Fruit fly (Drosophila melanogaster) whole organism, embryonic: ENCODE results near the gene aqz.

Experiments used
- Ada2b ChIP-seq: fragments of 200-800 bp; sonication (Bioruptor generic); IDR thresholded peaks from 2 replicates; pipeline ENCODE4 v1.3.6; 2022; ENCODE audit warnings: missing biosample characterization, missing genetic modification characterization
- B-H1 ChIP-seq: fragments of 200-800 bp; sonication (Bioruptor generic); IDR thresholded peaks from 3 replicates; pipeline ENCODE4 v1.3.6; 2022; ENCODE audit warnings: missing biosample characterization, missing genetic modification characterization
- CG10147 ChIP-seq: fragments of 200-800 bp; sonication (Bioruptor generic); optimal IDR thresholded peaks from 2 replicates; lab custom pipeline; 2019; ENCODE audit warnings: missing biosample characterization, mild to moderate bottlenecking, missing genetic modification characterization, moderate library complexity
- CG10209 ChIP-seq: fragments of 200-800 bp; sonication (Bioruptor generic); optimal IDR thresholded peaks from 3 replicates; lab custom pipeline; 2017; ENCODE audit warnings: missing biosample characterization, mild to moderate bottlenecking, missing genetic modification characterization, missing genetic modification reagents
- CG10321 ChIP-seq: fragments of 200-800 bp; sonication (Bioruptor generic); IDR thresholded peaks from 2 replicates; pipeline ENCODE4 v1.3.6; 2022; ENCODE audit warnings: missing biosample characterization, missing genetic modification characterization
- CG10462 ChIP-seq: fragments of 200-800 bp; sonication (Bioruptor generic); optimal IDR thresholded peaks from 2 replicates; lab custom pipeline; 2016; ENCODE audit warnings: missing biosample characterization, missing genetic modification characterization
- CG10959 ChIP-seq: fragments of 200-800 bp; sonication (Bioruptor generic); IDR thresholded peaks from 2 replicates; pipeline ENCODE4 v1.3.6; 2022; ENCODE audit warnings: missing biosample characterization, missing genetic modification characterization
- CG11093 ChIP-seq: fragments of 200-800 bp; sonication (Bioruptor generic); IDR thresholded peaks from 3 replicates; pipeline ENCODE4 v1.3.6; 2022; ENCODE audit warnings: missing biosample characterization, missing genetic modification characterization
- CG11695 ChIP-seq: fragments of 200-800 bp; sonication (Bioruptor generic); IDR thresholded peaks from 3 replicates; pipeline ENCODE4 v1.3.6; 2022; ENCODE audit warnings: missing biosample characterization, missing genetic modification characterization
- CG11696 ChIP-seq: fragments of 200-800 bp; sonication (Bioruptor generic); IDR thresholded peaks from 2 replicates; pipeline ENCODE4 v1.3.6; 2022; ENCODE audit warnings: missing biosample characterization, missing genetic modification characterization
- CG12104 ChIP-seq: fragments of 200-800 bp; sonication (Bioruptor generic); optimal IDR thresholded peaks from 3 replicates; lab custom pipeline; 2016; ENCODE audit warnings: missing biosample characterization, missing genetic modification characterization
- CG12155 ChIP-seq: fragments of 200-800 bp; sonication (Bioruptor generic); optimal IDR thresholded peaks from 3 replicates; lab custom pipeline; 2016; ENCODE audit warnings: missing biosample characterization, missing genetic modification characterization
- CG14050 ChIP-seq: fragments of 200-800 bp; sonication (Bioruptor generic); IDR thresholded peaks from 3 replicates; pipeline ENCODE4 v1.3.6; 2022; ENCODE audit warnings: missing biosample characterization, missing genetic modification characterization
- CG17912 ChIP-seq: fragments of 200-800 bp; sonication (Bioruptor generic); optimal IDR thresholded peaks from 2 replicates; lab custom pipeline; 2018; ENCODE audit warnings: missing biosample characterization, mild to moderate bottlenecking, missing genetic modification characterization
- CG2120 ChIP-seq: fragments of 200-800 bp; sonication (Bioruptor generic); optimal IDR thresholded peaks from 3 replicates; lab custom pipeline; 2016; ENCODE audit warnings: missing biosample characterization, missing genetic modification characterization
- CG2678 ChIP-seq: fragments of 200-800 bp; sonication (Bioruptor generic); optimal IDR thresholded peaks from 3 replicates; lab custom pipeline; 2019; ENCODE audit warnings: missing biosample characterization, mild to moderate bottlenecking, missing genetic modification characterization, moderate library complexity
- CG34376 ChIP-seq: fragments of 200-800 bp; sonication (Bioruptor generic); optimal IDR thresholded peaks from 2 replicates; lab custom pipeline; 2018; ENCODE audit warnings: missing biosample characterization, mild to moderate bottlenecking, missing genetic modification characterization
- CG5180 ChIP-seq: fragments of 200-800 bp; sonication (Bioruptor generic); optimal IDR thresholded peaks from 3 replicates; lab custom pipeline; 2017; ENCODE audit warnings: missing biosample characterization, missing genetic modification characterization, mild to moderate bottlenecking, moderate library complexity, missing genetic modification reagents
- Camta ChIP-seq: fragments of 200-800 bp; sonication (Bioruptor generic); optimal IDR thresholded peaks from 2 replicates; lab custom pipeline; 2016; ENCODE audit warnings: missing biosample characterization, missing genetic modification characterization
- Chrac-16 ChIP-seq: fragments of 200-800 bp; sonication (Bioruptor generic); optimal IDR thresholded peaks from 3 replicates; lab custom pipeline; 2016; ENCODE audit warnings: missing biosample characterization, missing genetic modification characterization
- CrebB ChIP-seq: fragments of 200-800 bp; sonication (Bioruptor generic); optimal IDR thresholded peaks from 3 replicates; lab custom pipeline; 2018; ENCODE audit warnings: missing biosample characterization, mild to moderate bottlenecking, missing genetic modification characterization
- Deaf1 ChIP-seq: fragments of 200-800 bp; optimal IDR thresholded peaks from 3 replicates; lab custom pipeline; 2019; ENCODE audit warnings: missing biosample characterization, mild to moderate bottlenecking, missing genetic modification characterization, moderate library complexity
- Hmr ChIP-seq: fragments of 200-800 bp; sonication (Bioruptor generic); optimal IDR thresholded peaks from 3 replicates; lab custom pipeline; 2017; ENCODE audit warnings: mild to moderate bottlenecking, missing biosample characterization, missing genetic modification reagents, missing genetic modification characterization
- Jarid2 ChIP-seq: fragments of 200-800 bp; sonication (Bioruptor generic); optimal IDR thresholded peaks from 3 replicates; lab custom pipeline; 2017; ENCODE audit warnings: mild to moderate bottlenecking, missing biosample characterization, missing genetic modification reagents, missing genetic modification characterization
- Scr ChIP-seq: fragments of 200-800 bp; sonication (Bioruptor generic); IDR thresholded peaks from 2 replicates; pipeline ENCODE4 v1.3.6; 2022; ENCODE audit warnings: missing biosample characterization, missing genetic modification characterization; ENCODE audit not compliant: partially characterized antibody
- Stat92E ChIP-seq, 3 experiments: fragments of >200 bp in 2 of 3; fragments of 200-800 bp in 1 of 3; sonication (Bioruptor generic) in 1 of 3; optimal IDR thresholded peaks; 2 replicates each; lab custom pipeline; 2017 to 2019; ENCODE audit warnings: missing biosample characterization in 3 of 3, missing genetic modification characterization in 3 of 3, mild to moderate bottlenecking in 1 of 3, moderate library complexity in 1 of 3
- TFAM ChIP-seq: fragments of 200-800 bp; sonication (Bioruptor generic); optimal IDR thresholded peaks from 2 replicates; lab custom pipeline; 2017; ENCODE audit warnings: missing biosample characterization, missing genetic modification characterization, inconsistent platforms
- ara ChIP-seq: fragments of 200-800 bp; sonication (Bioruptor generic); IDR thresholded peaks from 2 replicates; pipeline ENCODE4 v1.3.6; 2022; ENCODE audit warnings: missing biosample characterization, missing genetic modification characterization
- ato ChIP-seq: fragments of 200-800 bp; sonication (Bioruptor generic); IDR thresholded peaks from 2 replicates; pipeline ENCODE4 v1.3.6; 2022; ENCODE audit warnings: missing biosample characterization, missing genetic modification characterization; ENCODE audit not compliant: partially characterized antibody
- bigmax ChIP-seq: fragments of 200-800 bp; sonication (Bioruptor generic); optimal IDR thresholded peaks from 2 replicates; lab custom pipeline; 2018; ENCODE audit warnings: missing biosample characterization, mild to moderate bottlenecking, missing genetic modification characterization
- corto ChIP-seq: fragments of 200-800 bp; sonication (Bioruptor generic); optimal IDR thresholded peaks from 2 replicates; lab custom pipeline; 2016; ENCODE audit warnings: missing biosample characterization, mild to moderate bottlenecking, missing genetic modification characterization, moderate library complexity
- crc ChIP-seq: fragments of 200-800 bp; sonication (Bioruptor generic); optimal IDR thresholded peaks from 2 replicates; lab custom pipeline; 2016; ENCODE audit warnings: missing biosample characterization, missing genetic modification characterization
- dimm ChIP-seq: fragments of 200-800 bp; sonication (Bioruptor generic); IDR thresholded peaks from 2 replicates; pipeline ENCODE4 v1.3.6; 2022; ENCODE audit warnings: missing biosample characterization, missing genetic modification characterization
- fd64A ChIP-seq: fragments of 200-800 bp; sonication (Bioruptor generic); optimal IDR thresholded peaks from 3 replicates; lab custom pipeline; 2018; ENCODE audit warnings: missing biosample characterization, mild to moderate bottlenecking, missing genetic modification characterization
- fu2 ChIP-seq: fragments of 200-800 bp; sonication (Bioruptor generic); optimal IDR thresholded peaks from 2 replicates; lab custom pipeline; 2016; ENCODE audit warnings: missing biosample characterization, missing genetic modification characterization
- hth ChIP-seq: fragments of >200 bp; optimal IDR thresholded peaks from 2 replicates; lab custom pipeline; 2017; ENCODE audit warnings: inconsistent platforms
- ken ChIP-seq: fragments of 200-800 bp; sonication (Bioruptor generic); IDR thresholded peaks from 3 replicates; pipeline ENCODE4 v1.3.6; 2022; ENCODE audit warnings: missing biosample characterization, missing genetic modification characterization
- lola ChIP-seq, 3 experiments: fragments of >200 bp in 2 of 3; fragments of 200-800 bp in 1 of 3; sonication (Bioruptor generic) in 1 of 3; optimal IDR thresholded peaks; 2 replicates each; lab custom pipeline; 2017 to 2019; ENCODE audit warnings: missing biosample characterization in 3 of 3, missing genetic modification characterization in 3 of 3, mild to moderate bottlenecking in 1 of 3, moderate library complexity in 1 of 3
- nom ChIP-seq: fragments of 200-800 bp; sonication (Bioruptor generic); optimal IDR thresholded peaks from 2 replicates; lab custom pipeline; 2017; ENCODE audit warnings: missing biosample characterization, missing genetic modification characterization, mild to moderate bottlenecking, moderate library complexity, missing genetic modification reagents
- pan ChIP-seq, 4 experiments: fragments of >200 bp in 3 of 4; fragments of 200-800 bp in 1 of 4; sonication (Bioruptor generic) in 1 of 4; optimal IDR thresholded peaks in 3 of 4; IDR thresholded peaks in 1 of 4; 2 replicates each; pipeline versions ENCODE4 v1.3.6 to Lab custom; 2017 to 2022; ENCODE audit warnings: missing biosample characterization in 2 of 4, missing genetic modification characterization in 2 of 4, mixed read lengths in 1 of 4
- prd ChIP-seq, 3 experiments: fragments of >200 bp in 2 of 3; fragments of 200-800 bp in 1 of 3; sonication (Bioruptor generic) in 1 of 3; optimal IDR thresholded peaks in 2 of 3; IDR thresholded peaks in 1 of 3; 2 replicates in 2 of 3; 3 replicates in 1 of 3; pipeline versions ENCODE4 v1.3.6 to Lab custom; 2017 to 2022; ENCODE audit warnings: missing biosample characterization in 1 of 3, missing genetic modification characterization in 1 of 3
- sc ChIP-seq, 3 experiments: fragments of >200 bp in 2 of 3; fragments of 200-800 bp in 1 of 3; sonication (Bioruptor generic) in 1 of 3; optimal IDR thresholded peaks; 2 replicates in 2 of 3; 3 replicates in 1 of 3; lab custom pipeline; 2017; ENCODE audit warnings: mild to moderate bottlenecking in 1 of 3, missing biosample characterization in 1 of 3, missing genetic modification characterization in 1 of 3, missing genetic modification reagents in 1 of 3
- sens ChIP-seq: fragments of 200-800 bp; sonication (Bioruptor generic); peaks from one replicate; lab custom pipeline; 2016; ENCODE audit warnings: missing biosample characterization, missing genetic modification characterization
- sens-2 ChIP-seq: fragments of 200-800 bp; sonication (Bioruptor generic); IDR thresholded peaks from 2 replicates; pipeline ENCODE4 v1.3.6; 2022; ENCODE audit warnings: missing biosample characterization, missing genetic modification characterization
- slbo ChIP-seq: fragments of 200-800 bp; sonication (Bioruptor generic); IDR thresholded peaks from 2 replicates; pipeline ENCODE4 v1.3.6; 2022; ENCODE audit warnings: missing biosample characterization, missing genetic modification characterization
- unc-4 ChIP-seq: fragments of 200-800 bp; sonication (Bioruptor generic); IDR thresholded peaks from 2 replicates; pipeline ENCODE4 v1.3.6; 2022; ENCODE audit warnings: missing biosample characterization, missing genetic modification characterization; ENCODE audit not compliant: partially characterized antibody
- wek ChIP-seq: fragments of 200-800 bp; sonication (Bioruptor generic); optimal IDR thresholded peaks from 3 replicates; lab custom pipeline; 2018; ENCODE audit warnings: missing biosample characterization, mild to moderate bottlenecking, missing genetic modification characterization, moderate library complexity

The aqz gene

DNA sequence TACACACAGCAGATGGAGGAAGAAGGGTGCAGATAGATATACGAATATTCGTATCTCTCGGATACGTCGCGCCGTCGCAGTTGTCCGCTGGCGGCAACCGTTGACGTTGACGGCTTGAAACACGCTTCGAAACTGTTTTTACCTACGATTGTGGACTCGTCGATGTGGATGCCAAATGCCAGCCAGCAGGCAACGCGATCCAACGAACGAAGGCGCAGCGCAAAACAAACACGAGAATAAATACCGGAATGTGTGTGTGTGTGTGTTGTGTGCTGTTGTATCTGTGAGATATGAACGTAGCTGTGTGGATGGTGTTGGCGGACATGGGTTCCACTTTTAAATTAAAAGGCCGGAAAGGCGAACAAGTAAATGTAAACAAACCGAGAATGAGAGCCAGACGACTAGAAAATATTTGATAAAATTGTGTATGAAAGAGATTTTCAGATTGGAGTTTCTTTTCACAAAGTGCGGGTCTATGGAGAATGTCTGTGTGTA, 25.7 kb upstream of the aqz start (continued):
- no peak for TF ChIP-seq hth
- TF ChIP-seq sens-2 (GFP tag; lab: Robert Waterston, UW) = no peak
- TF ChIP-seq CG10462 (GFP tag; lab: Kevin White, UChicago) = no peak
- TF ChIP-seq CG17912 (GFP tag; lab: Kevin White, UChicago) = peak; percentile 76
- TF ChIP-seq slbo = peak; percentile 46
- TF ChIP-seq ato (GFP tag; lab: Robert Waterston, UW) = no peak; the same call in 1 of the 2 replicates
- peak; percentile 48 for TF ChIP-seq CG5180 (GFP tag; lab: Kevin White, UChicago)
- TF ChIP-seq Hmr (GFP tag; lab: Kevin White, UChicago) = peak; percentile 77
- peak; percentile 21; the same call in 1 of the 2 replicates for TF ChIP-seq Scr (GFP tag; lab: Robert Waterston, UW)
- TF ChIP-seq CG10209 = peak; percentile 43
- TF ChIP-seq CG11695 (GFP tag; lab: Robert Waterston, UW) = peak; percentile 67; the same call in 2 of the 3 replicates
- TF ChIP-seq Chrac-16 (GFP tag; lab: Kevin White, UChicago) = no peak
- TF ChIP-seq CG10959 = no peak
- peak; percentile 40 for TF ChIP-seq corto
- TF ChIP-seq bigmax (GFP tag; lab: Kevin White, UChicago) = no peak
- peak; percentile 42; the same call in 1 of the 2 replicates for TF ChIP-seq unc-4 (GFP tag; lab: Robert Waterston, UW)
- TF ChIP-seq Ada2b (GFP tag; lab: Robert Waterston, UW) = 0 out of 2 replicates have a peak, but pooled peaks have one; percentile 24
- no peak for TF ChIP-seq CG11696 (GFP tag; lab: Robert Waterston, UW)
- TF ChIP-seq sc (optimal IDR thresholded peaks at IDR 0.05; lab: Kevin White, UChicago) = no peak
- peak; percentile 6 for TF ChIP-seq sc (GFP tag; optimal IDR thresholded peaks at IDR 0.05; lab: Kevin White, UChicago)
- TF ChIP-seq CG10147 (GFP tag; lab: Kevin White, UChicago) = peak; percentile 73
- no peak for TF ChIP-seq TFAM (GFP tag; lab: Kevin White, UChicago)
- peak; percentile 89 for TF ChIP-seq Deaf1 (tag; lab: Kevin White, UChicago)
- no peak for TF ChIP-seq CG14050 (GFP tag; lab: Robert Waterston, UW)
- TF ChIP-seq CG11093 (GFP tag; lab: Robert Waterston, UW) = peak; percentile 32; the same call in 1 of the 3 replicates
- TF ChIP-seq Stat92E (GFP tag; optimal IDR thresholded peaks at IDR 0.05; lab: Kevin White, UChicago) = peak in 1 of 3 experiments; percentile 88
- TF ChIP-seq prd (optimal IDR thresholded peaks at IDR 0.05; lab: Kevin White, UChicago) = no peak
- TF ChIP-seq prd (GFP tag; IDR thresholded peaks at IDR 0.05; lab: Robert Waterston, UW) = peak; percentile 46; the same call in 2 of the 3 replicates
- no peak for TF ChIP-seq fu2 (GFP tag; lab: Kevin White, UChicago)
- TF ChIP-seq Camta = peak; percentile 50
- TF ChIP-seq CG34376 = peak; percentile 80
- peak; percentile 90 for TF ChIP-seq sens (GFP tag; lab: Kevin White, UChicago)
- no peak for TF ChIP-seq dimm (GFP tag; lab: Robert Waterston, UW)
- TF ChIP-seq nom (GFP tag; lab: Kevin White, UChicago) = peak; percentile 75
- TF ChIP-seq fd64A (GFP tag; lab: Kevin White, UChicago) = peak; percentile 71
- TF ChIP-seq crc = no peak
- TF ChIP-seq CG2678 (tag; lab: Kevin White, UChicago) = peak; percentile 63
- peak; percentile 65 for TF ChIP-seq CG12155 (GFP tag; lab: Kevin White, UChicago)
- TF ChIP-seq wek (GFP tag; lab: Kevin White, UChicago) = peak; percentile 83
- peak; percentile 45; the same call in 1 of the 2 replicates for TF ChIP-seq ara (GFP tag; lab: Robert Waterston, UW)
- peak; percentile 97 for TF ChIP-seq Jarid2 (GFP tag; lab: Kevin White, UChicago)
- TF ChIP-seq CG10321 (GFP tag; lab: Robert Waterston, UW) = peak; percentile 41; the same call in 1 of the 2 replicates
- TF ChIP-seq B-H1 (GFP tag; lab: Robert Waterston, UW) = no peak; the same call in 2 of the 3 replicates
- peak; percentile 85 for TF ChIP-seq CrebB (tag; lab: Kevin White, UChicago)
- TF ChIP-seq pan (optimal IDR thresholded peaks at IDR 0.05; lab: Kevin White, UChicago) = no peak
- TF ChIP-seq pan (GFP tag; optimal IDR thresholded peaks at IDR 0.05 in 1 of 2, IDR thresholded peaks at IDR 0.05 in 1 of 2) = peak in 1 of 2 experiments; percentile 48
- no peak for TF ChIP-seq CG12104 (GFP tag; lab: Kevin White, UChicago)
- TF ChIP-seq ken (GFP tag; lab: Robert Waterston, UW) = no peak
- TF ChIP-seq lola (GFP tag; optimal IDR thresholded peaks at IDR 0.05; lab: Kevin White, UChicago) = no peak
- TF ChIP-seq CG2120 (GFP tag; lab: Kevin White, UChicago) = peak; percentile 52
